Fruit fly (Drosophila melanogaster) whole organism, wandering third instar larva: Measurements from ENCODE around the gene Pif1B.

Experiments
- Dfd ChIP-seq: fragments of >200 bp; optimal IDR thresholded peaks from 2 replicates; lab custom pipeline; 2017; ENCODE audit warnings: missing biosample characterization, missing genetic modification characterization
- Hnf4 ChIP-seq: fragments of 200-800 bp; sonication (Bioruptor generic); optimal IDR thresholded peaks from 2 replicates; lab custom pipeline; 2016; ENCODE audit warnings: missing biosample characterization, mild to moderate bottlenecking, missing genetic modification characterization
- Hr78 ChIP-seq: fragments of >200 bp; optimal IDR thresholded peaks from 2 replicates; lab custom pipeline; 2017; ENCODE audit warnings: missing biosample characterization, missing genetic modification characterization
- br ChIP-seq: fragments of 200-800 bp; sonication (Bioruptor generic); optimal IDR thresholded peaks from 2 replicates; lab custom pipeline; 2016; ENCODE audit warnings: missing biosample characterization, missing genetic modification characterization

DNA sequence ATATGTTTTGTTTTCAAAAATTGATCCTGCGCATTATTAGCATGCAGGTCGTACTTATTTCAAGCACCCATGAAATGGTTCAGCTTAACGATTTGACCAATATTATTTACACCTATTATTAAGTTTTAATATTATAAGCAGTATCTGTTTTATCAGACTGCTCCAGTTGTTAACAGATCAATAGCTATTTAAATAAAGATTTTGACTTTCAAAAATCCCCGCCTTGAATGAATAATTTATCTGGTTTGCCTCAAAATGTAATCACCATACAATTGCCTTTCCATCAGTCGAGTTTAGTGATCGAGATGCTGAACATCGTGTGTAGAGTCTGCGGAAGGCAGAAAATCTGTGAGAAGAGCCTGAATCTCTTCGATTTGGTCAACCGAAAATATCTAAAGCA lies 75.8 kb downstream of the Pif1B start, which contains the start of gene ouib:
- TF ChIP-seq br (GFP tag; lab: Kevin White, UChicago) (no peak), Hnf4 (GFP tag; lab: Kevin White, UChicago) (no peak), Dfd (GFP tag; lab: Kevin White, UChicago) (no peak), Hr78 (no peak)
